Worm (Caenorhabditis elegans) whole organism, L2 larva: ENCODE results near the gene cebp-1.

Experiments
- C34F6.9 ChIP-seq: fragments of 150-350 bp; optimal IDR thresholded peaks from 2 replicates; lab custom pipeline; 2014; ENCODE audit warnings: missing biosample characterization, missing genetic modification characterization
- F13H6.1 ChIP-seq: sonication (generic microtip); optimal IDR thresholded peaks from 2 replicates; lab custom pipeline; 2016; ENCODE audit warnings: missing genetic modification characterization, missing compliant biosample characterization
- R02D3.7 ChIP-seq: fragments of 150-350 bp; optimal IDR thresholded peaks from 2 replicates; lab custom pipeline; 2014; ENCODE audit warnings: missing biosample characterization, missing genetic modification characterization
- Y55F3AM.14 ChIP-seq: fragments of 200-800 bp; sonication (Bioruptor generic); optimal IDR thresholded peaks from 2 replicates; lab custom pipeline; 2018; ENCODE audit warnings: mild to moderate bottlenecking, missing genetic modification characterization, missing compliant biosample characterization
- ZK546.5 ChIP-seq: sonication (generic microtip); optimal IDR thresholded peaks from 2 replicates; lab custom pipeline; 2017; ENCODE audit warnings: missing biosample characterization, missing genetic modification characterization
- alr-1 ChIP-seq: fragments of 150-350 bp; optimal IDR thresholded peaks from 2 replicates; lab custom pipeline; 2014; ENCODE audit warnings: missing biosample characterization, missing genetic modification characterization
- aly-2 ChIP-seq: fragments of 150-350 bp; optimal IDR thresholded peaks from 2 replicates; lab custom pipeline; 2014; ENCODE audit warnings: missing biosample characterization, missing genetic modification characterization
- ama-1 ChIP-seq: fragments of 150-350 bp; optimal IDR thresholded peaks from 2 replicates; lab custom pipeline; 2018; ENCODE audit warnings: inconsistent platforms
- blmp-1 ChIP-seq: sonication (generic microtip); optimal IDR thresholded peaks from 2 replicates; lab custom pipeline; 2017; ENCODE audit warnings: missing genetic modification characterization, mild to moderate bottlenecking, missing compliant biosample characterization, antibody characterized with exemption, moderate library complexity; ENCODE audit not compliant: insufficient read depth
- ceh-16 ChIP-seq: fragments of 150-350 bp; optimal IDR thresholded peaks from 2 replicates; lab custom pipeline; 2014; ENCODE audit warnings: missing biosample characterization, missing genetic modification characterization
- ceh-82 ChIP-seq: fragments of 150-350 bp; optimal IDR thresholded peaks from 2 replicates; lab custom pipeline; 2014; ENCODE audit warnings: missing biosample characterization, missing genetic modification characterization
- crh-2 ChIP-seq: sonication (generic microtip); optimal IDR thresholded peaks from 2 replicates; lab custom pipeline; 2017; ENCODE audit warnings: missing biosample characterization, missing genetic modification characterization
- dmd-4 ChIP-seq: sonication (generic microtip); optimal IDR thresholded peaks from 2 replicates; lab custom pipeline; 2017; ENCODE audit warnings: missing biosample characterization, missing genetic modification characterization
- egl-27 ChIP-seq: sonication (generic microtip); optimal IDR thresholded peaks from 3 replicates; lab custom pipeline; 2017; ENCODE audit warnings: missing biosample characterization, missing genetic modification reagents, missing genetic modification characterization
- elt-1 ChIP-seq: fragments of 150-350 bp; optimal IDR thresholded peaks from 2 replicates; lab custom pipeline; 2014; ENCODE audit warnings: missing biosample characterization, missing genetic modification characterization
- elt-3 ChIP-seq: sonication (generic microtip); optimal IDR thresholded peaks from 2 replicates; lab custom pipeline; 2017; ENCODE audit warnings: missing biosample characterization, missing genetic modification characterization
- fos-1 ChIP-seq: fragments of 150-350 bp; optimal IDR thresholded peaks from 2 replicates; lab custom pipeline; 2014; ENCODE audit warnings: missing biosample characterization, missing genetic modification characterization
- gmeb-1 ChIP-seq: fragments of 150-350 bp; optimal IDR thresholded peaks from 2 replicates; lab custom pipeline; 2014; ENCODE audit warnings: missing biosample characterization, missing genetic modification characterization
- lin-11 ChIP-seq: fragments of 150-350 bp; sonication (generic microtip); optimal IDR thresholded peaks from 2 replicates; lab custom pipeline; 2014; ENCODE audit warnings: missing biosample characterization, missing genetic modification characterization, inconsistent platforms, mixed read lengths
- lin-13 ChIP-seq: fragments of 150-350 bp; optimal IDR thresholded peaks from 2 replicates; lab custom pipeline; 2014; ENCODE audit warnings: missing biosample characterization, missing genetic modification reagents, missing genetic modification characterization
- lin-39 ChIP-seq: fragments of 150-350 bp; optimal IDR thresholded peaks from 2 replicates; lab custom pipeline; 2014; ENCODE audit warnings: missing biosample characterization, missing genetic modification reagents, missing genetic modification characterization
- lsy-2 ChIP-seq, 2 experiments: fragments of 150-350 bp in 1 of 2; sonication (generic microtip) in 1 of 2; optimal IDR thresholded peaks; 2 replicates each; lab custom pipeline; 2014 to 2017; ENCODE audit warnings: missing biosample characterization in 2 of 2, missing genetic modification characterization in 2 of 2
- mab-5 ChIP-seq: fragments of 150-350 bp; optimal IDR thresholded peaks from 2 replicates; lab custom pipeline; 2014; ENCODE audit warnings: missing biosample characterization, missing genetic modification characterization
- mbf-1 ChIP-seq: sonication (generic microtip); optimal IDR thresholded peaks from 2 replicates; lab custom pipeline; 2017; ENCODE audit warnings: missing biosample characterization, missing genetic modification characterization
- mdl-1 ChIP-seq, 2 experiments: fragments of 150-350 bp in 1 of 2; sonication (generic microtip) in 1 of 2; optimal IDR thresholded peaks; 2 replicates each; lab custom pipeline; 2017; ENCODE audit warnings: missing biosample characterization in 2 of 2, missing genetic modification characterization in 2 of 2
- nhr-10 ChIP-seq: sonication (generic microtip); optimal IDR thresholded peaks from 2 replicates; lab custom pipeline; 2017; ENCODE audit warnings: missing biosample characterization, missing genetic modification characterization
- nhr-11 ChIP-seq: fragments of 150-350 bp; optimal IDR thresholded peaks from 2 replicates; lab custom pipeline; 2014; ENCODE audit warnings: missing biosample characterization, missing genetic modification characterization
- nhr-12 ChIP-seq: fragments of 150-350 bp; optimal IDR thresholded peaks from 2 replicates; lab custom pipeline; 2014; ENCODE audit warnings: missing biosample characterization, missing genetic modification characterization
- nhr-129 ChIP-seq: fragments of 150-350 bp; optimal IDR thresholded peaks from 2 replicates; lab custom pipeline; 2014; ENCODE audit warnings: missing biosample characterization, missing genetic modification characterization
- nhr-21 ChIP-seq: fragments of 150-350 bp; optimal IDR thresholded peaks from 2 replicates; lab custom pipeline; 2014; ENCODE audit warnings: missing biosample characterization, missing genetic modification characterization
- nhr-23 ChIP-seq: fragments of 150-350 bp; optimal IDR thresholded peaks from 2 replicates; lab custom pipeline; 2014; ENCODE audit warnings: missing biosample characterization, missing genetic modification reagents, missing genetic modification characterization
- nhr-237 ChIP-seq: fragments of 150-350 bp; optimal IDR thresholded peaks from 2 replicates; lab custom pipeline; 2014; ENCODE audit warnings: missing biosample characterization, missing genetic modification characterization
- nhr-25 ChIP-seq: fragments of 150-350 bp; sonication (generic microtip); optimal IDR thresholded peaks from 3 replicates; lab custom pipeline; 2014; ENCODE audit warnings: missing biosample characterization, missing genetic modification characterization
- nhr-6 ChIP-seq: fragments of 150-350 bp; optimal IDR thresholded peaks from 2 replicates; lab custom pipeline; 2014; ENCODE audit warnings: missing biosample characterization, missing genetic modification characterization
- nhr-77 ChIP-seq: fragments of 150-350 bp; optimal IDR thresholded peaks from 2 replicates; lab custom pipeline; 2014; ENCODE audit warnings: missing biosample characterization, missing genetic modification characterization
- peb-1 ChIP-seq: fragments of 150-350 bp; optimal IDR thresholded peaks from 2 replicates; lab custom pipeline; 2014; ENCODE audit warnings: missing biosample characterization, missing genetic modification characterization
- sem-4 ChIP-seq: fragments of 150-350 bp; optimal IDR thresholded peaks from 2 replicates; lab custom pipeline; 2014; ENCODE audit warnings: missing biosample characterization, missing genetic modification reagents, missing genetic modification characterization
- skn-1 ChIP-seq: sonication (generic microtip); optimal IDR thresholded peaks from 2 replicates; lab custom pipeline; 2017; ENCODE audit warnings: missing biosample characterization, missing genetic modification characterization
- sma-3 ChIP-seq: sonication (generic microtip); optimal IDR thresholded peaks from 2 replicates; lab custom pipeline; 2016; ENCODE audit warnings: missing genetic modification reagents, missing genetic modification characterization, missing compliant biosample characterization
- sma-9 ChIP-seq, 2 experiments: fragments of 150-350 bp in 1 of 2; sonication (generic microtip) in 1 of 2; optimal IDR thresholded peaks; 2 replicates each; lab custom pipeline; 2014 to 2016; ENCODE audit warnings: missing genetic modification characterization in 2 of 2, mild to moderate bottlenecking in 1 of 2, missing biosample characterization in 1 of 2, missing compliant biosample characterization in 1 of 2, missing genetic modification reagents in 1 of 2, moderate library complexity in 1 of 2
- snpc-4 ChIP-seq: fragments of 150-350 bp; optimal IDR thresholded peaks from 2 replicates; lab custom pipeline; 2014; ENCODE audit warnings: missing biosample characterization, missing genetic modification characterization
- unc-39 ChIP-seq: fragments of 150-350 bp; optimal IDR thresholded peaks from 2 replicates; lab custom pipeline; 2014; ENCODE audit warnings: missing biosample characterization, missing genetic modification characterization
- unc-55 ChIP-seq: fragments of 150-350 bp; sonication (generic microtip); optimal IDR thresholded peaks from 3 replicates; lab custom pipeline; 2014; ENCODE audit warnings: missing biosample characterization, missing genetic modification reagents, missing genetic modification characterization
- unc-62 ChIP-seq: fragments of 150-350 bp; optimal IDR thresholded peaks from 2 replicates; lab custom pipeline; 2014; ENCODE audit warnings: missing biosample characterization, missing genetic modification reagents, missing genetic modification characterization
- zag-1 ChIP-seq: fragments of 150-350 bp; optimal IDR thresholded peaks from 2 replicates; lab custom pipeline; 2014; ENCODE audit warnings: missing biosample characterization, missing genetic modification characterization
- ztf-1 ChIP-seq: fragments of 200-800 bp; sonication (Bioruptor generic); conservative IDR thresholded peaks from 2 replicates; pipeline ENCODE4 v1.3.6; 2022; ENCODE audit warnings: missing genetic modification characterization, missing compliant biosample characterization
- ztf-11 ChIP-seq: sonication (generic microtip); optimal IDR thresholded peaks from 2 replicates; lab custom pipeline; 2017; ENCODE audit warnings: missing biosample characterization, missing genetic modification characterization
- ztf-4 ChIP-seq: fragments of 150-350 bp; optimal IDR thresholded peaks from 2 replicates; lab custom pipeline; 2014; ENCODE audit warnings: missing biosample characterization, missing genetic modification characterization

cebp-1 gene

DNA sequence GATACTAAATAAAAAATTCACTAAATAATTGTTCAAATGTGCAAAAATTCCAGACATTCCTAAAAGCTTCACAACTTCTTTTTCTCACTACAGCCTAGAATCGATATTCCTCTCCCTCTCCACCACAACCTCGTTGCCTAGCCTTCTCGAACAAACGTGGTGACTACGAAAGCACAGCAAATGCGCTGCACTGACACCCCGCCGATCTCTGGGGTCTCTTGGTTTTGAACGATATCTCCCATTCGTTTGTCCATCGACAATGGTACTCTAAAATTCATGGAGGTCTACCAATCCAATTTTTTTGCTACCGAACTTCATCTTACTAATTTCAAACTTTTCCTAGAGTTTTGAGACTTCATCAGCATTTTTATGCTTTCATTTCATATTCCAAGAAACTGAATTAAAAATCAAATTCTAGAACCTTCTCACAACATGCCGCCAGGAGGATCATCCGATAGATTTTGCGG is 3.3 kb downstream of the cebp-1 start, which contains the start of gene W05H7.1 (continued):
- TF ChIP-seq aly-2 (tag; lab: Kevin White, UChicago) = no peak
- no peak for TF ChIP-seq peb-1 (tag; lab: Kevin White, UChicago)
- TF ChIP-seq Y55F3AM.14 (GFP tag; lab: Kevin White, UChicago) = no peak
- TF ChIP-seq ztf-4 = no peak
- peak; percentile 38 for TF ChIP-seq nhr-25 (tag; lab: Kevin White, UChicago)
- no peak for TF ChIP-seq sem-4 (tag; lab: Kevin White, UChicago)
- TF ChIP-seq nhr-11 (tag; lab: Kevin White, UChicago) = no peak
- TF ChIP-seq unc-39 = no peak
- TF ChIP-seq ztf-1 (GFP tag; lab: Robert Waterston, UW) = no peak
- no peak for TF ChIP-seq ama-1 (lab: Kevin White, UChicago)
- TF ChIP-seq ZK546.5 = no peak

DNA sequence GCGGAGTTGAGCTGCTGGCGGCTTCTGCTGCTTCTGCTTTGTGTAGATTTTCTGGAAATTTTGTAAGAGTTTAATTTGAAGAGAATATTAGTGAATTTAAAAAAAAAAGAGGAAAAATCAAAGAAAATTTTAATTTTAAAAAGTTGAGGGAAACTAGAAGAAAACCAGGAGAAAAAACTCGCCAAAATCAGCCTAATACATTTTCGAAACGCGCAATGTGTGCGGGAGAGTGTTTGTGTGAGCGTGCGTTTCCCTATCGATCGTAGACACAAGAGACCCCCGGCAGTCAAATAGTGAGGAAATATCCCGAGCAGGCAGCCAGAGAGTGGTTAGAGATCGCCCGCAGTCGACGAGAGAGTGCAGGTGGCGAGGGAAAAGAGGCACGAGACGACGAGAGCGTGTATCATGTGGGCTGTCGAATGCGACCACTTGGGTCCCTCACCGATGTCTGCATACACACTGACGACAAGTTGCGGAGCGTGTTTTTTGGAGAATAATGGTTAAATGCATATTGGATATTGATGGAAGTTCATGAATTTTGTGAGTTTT is 7.0 kb downstream of the cebp-1 start, which contains the start of gene zfp-3:
Gene zfp-3, minus strand, starts transcription at position 51 of the 549 bp plus-strand sequence.
- no peak for TF ChIP-seq ztf-1 (GFP tag; lab: Robert Waterston, UW)
- peak; percentile 96 for TF ChIP-seq sma-9 (GFP tag; optimal IDR thresholded peaks at IDR 0.05; lab: Kevin White, UChicago)
- TF ChIP-seq sma-9 (tag; optimal IDR thresholded peaks at IDR 0.05; lab: Kevin White, UChicago) = no peak
- TF ChIP-seq nhr-10 = peak; percentile 53
- peak; percentile 96 for TF ChIP-seq nhr-25 (tag; lab: Kevin White, UChicago)
- TF ChIP-seq nhr-11 (tag; lab: Kevin White, UChicago) = no peak
- TF ChIP-seq sma-3 = peak; percentile 94
- peak; percentile 97 for TF ChIP-seq lin-11
- no peak for TF ChIP-seq elt-3
- peak; percentile 44 for TF ChIP-seq ceh-16 (tag; lab: Kevin White, UChicago)
- peak; percentile 48 for TF ChIP-seq unc-62 (GFP tag; lab: Kevin White, UChicago)
- TF ChIP-seq skn-1 (tag; lab: Kevin White, UChicago) = peak; percentile 66
- TF ChIP-seq lsy-2 (tag; optimal IDR thresholded peaks at IDR 0.05; lab: Kevin White, UChicago) = peak; percentile 77 to 94
- peak; percentile 93 for TF ChIP-seq nhr-6 (tag; lab: Kevin White, UChicago)
- peak; percentile 97 for TF ChIP-seq unc-55 (GFP tag; lab: Kevin White, UChicago)
- no peak for TF ChIP-seq nhr-23 (tag; lab: Kevin White, UChicago)
- peak; percentile 84 for TF ChIP-seq blmp-1 (tag; lab: Kevin White, UChicago)
- TF ChIP-seq lin-39 (tag; lab: Kevin White, UChicago) = peak; percentile 36
- TF ChIP-seq mab-5 (tag; lab: Kevin White, UChicago) = peak; percentile 92
- peak; percentile 97 for TF ChIP-seq mdl-1 (tag; optimal IDR thresholded peaks at IDR 0.05; lab: Kevin White, UChicago)
- TF ChIP-seq unc-39 = no peak
- peak; percentile 98 for TF ChIP-seq F13H6.1 (tag; lab: Kevin White, UChicago)
- peak; percentile 75 for TF ChIP-seq nhr-237 (tag; lab: Kevin White, UChicago)
- peak; percentile 94 for TF ChIP-seq crh-2 (tag; lab: Kevin White, UChicago)
- peak; percentile 86 for TF ChIP-seq lin-13 (GFP tag; lab: Kevin White, UChicago)
- TF ChIP-seq snpc-4 (tag; lab: Kevin White, UChicago) = peak; percentile 84
- TF ChIP-seq egl-27 (tag; lab: Kevin White, UChicago) = peak; percentile 94
- TF ChIP-seq Y55F3AM.14 (GFP tag; lab: Kevin White, UChicago) = peak; percentile 60
- TF ChIP-seq nhr-21 (tag; lab: Kevin White, UChicago) = peak; percentile 95
- no peak for TF ChIP-seq dmd-4 (tag; lab: Kevin White, UChicago)
- TF ChIP-seq mbf-1 (tag; lab: Kevin White, UChicago) = no peak
- TF ChIP-seq alr-1 (tag; lab: Kevin White, UChicago) = no peak
- TF ChIP-seq elt-1 = no peak
- TF ChIP-seq ztf-4 = peak; percentile 93
- peak; percentile 12 for TF ChIP-seq R02D3.7
- peak; percentile 36 for TF ChIP-seq nhr-77 (tag; lab: Kevin White, UChicago)
- TF ChIP-seq C34F6.9 (tag; lab: Kevin White, UChicago) = peak; percentile 98
- peak; percentile 92 for TF ChIP-seq zag-1
- TF ChIP-seq fos-1 = peak; percentile 97
- TF ChIP-seq ztf-11 (tag; lab: Kevin White, UChicago) = peak; percentile 14
- TF ChIP-seq ZK546.5 = peak; percentile 69
- peak; percentile 85 for TF ChIP-seq gmeb-1 (tag; lab: Kevin White, UChicago)
- TF ChIP-seq ama-1 (lab: Kevin White, UChicago) = peak; percentile 62
- TF ChIP-seq nhr-129 (tag; lab: Kevin White, UChicago) = peak; percentile 96
- no peak for TF ChIP-seq ceh-82
- no peak for TF ChIP-seq aly-2 (tag; lab: Kevin White, UChicago)
- no peak for TF ChIP-seq peb-1 (tag; lab: Kevin White, UChicago)
- peak; percentile 87 for TF ChIP-seq sem-4 (tag; lab: Kevin White, UChicago)
- no peak for TF ChIP-seq nhr-12 (tag; lab: Kevin White, UChicago)
